Fruit fly (Drosophila melanogaster): ENCODE measurements around the gene CG9427.
A peak's percentile ranks its signal among the peaks of the same experiment; 100 is the strongest.

CG9427 gene

DNA sequence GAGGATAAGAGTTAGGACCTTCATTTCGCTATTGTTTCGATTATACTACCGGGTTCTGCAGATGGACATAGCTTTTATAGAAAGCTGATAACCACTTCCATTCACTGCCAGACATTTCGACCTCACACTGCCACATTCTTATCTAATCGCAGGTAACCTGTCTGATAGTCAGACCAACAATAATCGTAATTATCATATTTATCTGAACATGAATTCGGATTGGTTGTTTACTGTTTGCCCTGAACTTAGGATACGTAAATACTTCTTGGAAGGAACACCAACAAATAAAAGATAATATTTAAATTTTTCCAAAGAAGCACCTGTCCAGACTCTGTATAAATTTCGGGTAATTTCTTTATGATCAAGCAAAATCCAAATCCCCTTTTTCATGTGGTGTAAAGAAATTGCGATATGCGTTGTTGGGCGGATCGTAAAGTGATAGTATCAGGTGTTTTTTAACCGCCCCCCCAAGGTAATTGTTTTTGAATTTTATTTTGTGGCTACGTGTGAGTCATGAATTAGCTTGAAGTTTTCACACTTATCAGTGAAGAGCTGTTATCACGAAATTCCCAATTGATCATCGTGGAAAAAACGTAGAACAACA is 19.5 kb upstream of the CG9427 start, which contains the start of gene Fst (continued):
- TF ChIP-seq CG17359 (tag; optimal IDR thresholded peaks at IDR 0.05) (no peak), CG14050 (GFP tag; IDR thresholded peaks at IDR 0.05) (no peak), CHES-1-like (GFP tag; optimal IDR thresholded peaks at IDR 0.05) (no peak), wor (GFP tag; IDR thresholded peaks at IDR 0.05) (no peak), CG2678 (tag; optimal IDR thresholded peaks at IDR 0.05) (peak; percentile 25), ro (GFP tag; IDR thresholded peaks at IDR 0.05) (no peak), ranshi (GFP tag; IDR thresholded peaks at IDR 0.05) (no peak), Scr (GFP tag; IDR thresholded peaks at IDR 0.05; ENCODE audit: partially characterized antibody) (no peak), CG17612 (GFP tag; IDR thresholded peaks at IDR 0.05) (no peak), jing (GFP tag; optimal IDR thresholded peaks at IDR 0.05) (no peak), fd3F (GFP tag; optimal IDR thresholded peaks at IDR 0.05) (no peak), bab2 (GFP tag; optimal IDR thresholded peaks at IDR 0.05) (no peak), CG10543 (GFP tag; optimal IDR thresholded peaks at IDR 0.05) (peak; percentile 15), CG10565 (GFP tag; optimal IDR thresholded peaks at IDR 0.05) (no peak), mirr (GFP tag; optimal IDR thresholded peaks at IDR 0.05) (peak; percentile 73), CG11560 (tag; IDR thresholded peaks at IDR 0.05) (no peak), CG5245 (GFP tag; optimal IDR thresholded peaks at IDR 0.05) (no peak), CG2712 (tag; optimal IDR thresholded peaks at IDR 0.05) (no peak), Sin3A (optimal IDR thresholded peaks at IDR 0.05) (no peak), HLH3B (GFP tag; IDR thresholded peaks at IDR 0.05) (no peak), CG12391 (tag; optimal IDR thresholded peaks at IDR 0.05) (no peak), sim (GFP tag; IDR thresholded peaks at IDR 0.05) (no peak), CG3065 (GFP tag; optimal IDR thresholded peaks at IDR 0.05) (no peak), CkIIα-i1 (GFP tag; IDR thresholded peaks at IDR 0.05) (no peak), ttk (GFP tag; IDR thresholded peaks at IDR 0.05) (no peak), bcd (GFP tag; optimal IDR thresholded peaks at IDR 0.05) (no peak), gce (GFP tag; IDR thresholded peaks at IDR 0.05) (no peak), Sox100B (GFP tag; optimal IDR thresholded peaks at IDR 0.05) (no peak), Sry-β (GFP tag; optimal IDR thresholded peaks at IDR 0.05) (no peak), klu (GFP tag; IDR thresholded peaks at IDR 0.05) (no peak), CG10267 (tag; optimal IDR thresholded peaks at IDR 0.05) (no peak), ssp (GFP tag; IDR thresholded peaks at IDR 0.05) (no peak), lab (GFP tag; optimal IDR thresholded peaks at IDR 0.05) (peak; percentile 30), CG14667 (GFP tag; IDR thresholded peaks at IDR 0.05) (no peak), Mad (GFP tag; optimal IDR thresholded peaks at IDR 0.05) (no peak), Ptx1 (GFP tag; IDR thresholded peaks at IDR 0.05) (no peak), TFAM (GFP tag; optimal IDR thresholded peaks at IDR 0.05) (no peak), gsb-n (tag; optimal IDR thresholded peaks at IDR 0.05) (no peak), CG1647 (GFP tag; optimal IDR thresholded peaks at IDR 0.05) (no peak), Dip2 (GFP tag; IDR thresholded peaks at IDR 0.05) (no peak), CG32532 (GFP tag; IDR thresholded peaks at IDR 0.05) (no peak), CG6254 (GFP tag; optimal IDR thresholded peaks at IDR 0.05) (no peak), pan (optimal IDR thresholded peaks at IDR 0.05) (no peak), pan (GFP tag; optimal IDR thresholded peaks at IDR 0.05 in 1 of 2, IDR thresholded peaks at IDR 0.05 in 1 of 2) (no peak), danr (GFP tag; IDR thresholded peaks at IDR 0.05) (no peak), H2.0 (GFP tag; IDR thresholded peaks at IDR 0.05) (no peak), CoRest (tag; optimal IDR thresholded peaks at IDR 0.05) (no peak), run (tag; optimal IDR thresholded peaks at IDR 0.05) (no peak), CG10431 (GFP tag; optimal IDR thresholded peaks at IDR 0.05) (no peak), sens (GFP tag) (peak; percentile 49), exex (tag; optimal IDR thresholded peaks at IDR 0.05) (peak; percentile 90), Bgb (GFP tag; IDR thresholded peaks at IDR 0.05; ENCODE audit: partially characterized antibody) (no peak)

Measured in whole organism, embryonic.